Worm (Caenorhabditis elegans): ENCODE results near the gene F57F4.2.
A peak's percentile ranks its signal among the peaks of the same experiment; 100 is the strongest.

F57F4.2 gene

DNA sequence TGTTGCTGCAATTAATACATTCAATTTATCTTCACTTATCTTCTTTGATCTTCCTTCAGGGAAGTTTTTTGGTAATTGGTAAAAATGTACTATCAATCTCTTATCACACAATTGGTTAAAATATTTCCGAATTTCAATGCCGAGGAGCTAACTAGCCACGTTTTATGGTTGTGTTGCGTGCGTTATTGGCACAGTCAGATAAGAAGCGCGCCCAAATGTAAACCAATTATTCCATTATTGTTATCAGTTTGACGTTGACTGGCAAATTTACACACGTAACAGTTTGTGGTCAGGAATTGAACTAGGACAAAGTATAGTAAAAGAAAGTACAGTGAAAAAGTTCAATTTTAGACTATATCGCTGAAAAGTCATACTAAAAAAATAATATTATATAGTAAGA lies 18.1 kb upstream of the F57F4.2 start:
- TF ChIP-seq hlh-4 (tag; optimal IDR thresholded peaks at IDR 0.05) (no peak), elt-2 (tag; optimal IDR thresholded peaks at IDR 0.05) (peak; percentile 77), lin-14 (GFP tag; optimal IDR thresholded peaks at IDR 0.05) (peak; percentile 17), isw-1 (GFP tag; IDR thresholded peaks at IDR 0.05) (no peak), ceh-63 (GFP tag; optimal IDR thresholded peaks at IDR 0.05) (no peak), lin-35 (GFP tag; optimal IDR thresholded peaks at IDR 0.05) (peak in 1 of 2 experiments; percentile 32), pag-3 (tag; optimal IDR thresholded peaks at IDR 0.05; ENCODE audit: borderline replicate concordance, insufficient read depth) (no peak), nhr-90 (tag; optimal IDR thresholded peaks at IDR 0.05; ENCODE audit: poor library complexity) (no peak), mep-1 (tag; optimal IDR thresholded peaks at IDR 0.05) (no peak), nhr-84 (tag; optimal IDR thresholded peaks at IDR 0.05) (no peak), grh-1 (GFP tag; IDR thresholded peaks at IDR 0.05) (no peak), ztf-11 (tag; optimal IDR thresholded peaks at IDR 0.05) (no peak), ama-1 (optimal IDR thresholded peaks at IDR 0.05) (no peak), mab-9 (GFP tag; IDR thresholded peaks at IDR 0.05) (no peak), efl-1 (optimal IDR thresholded peaks at IDR 0.05) (no peak), efl-1 (GFP tag; optimal IDR thresholded peaks at IDR 0.05 in 1 of 2) (no peak), nhr-20 (tag; optimal IDR thresholded peaks at IDR 0.05) (no peak), ztf-4 (tag; optimal IDR thresholded peaks at IDR 0.05) (no peak), nhr-28 (tag; optimal IDR thresholded peaks at IDR 0.05) (no peak), aly-2 (tag; optimal IDR thresholded peaks at IDR 0.05) (no peak), tlp-1 (tag; optimal IDR thresholded peaks at IDR 0.05) (no peak)

DNA sequence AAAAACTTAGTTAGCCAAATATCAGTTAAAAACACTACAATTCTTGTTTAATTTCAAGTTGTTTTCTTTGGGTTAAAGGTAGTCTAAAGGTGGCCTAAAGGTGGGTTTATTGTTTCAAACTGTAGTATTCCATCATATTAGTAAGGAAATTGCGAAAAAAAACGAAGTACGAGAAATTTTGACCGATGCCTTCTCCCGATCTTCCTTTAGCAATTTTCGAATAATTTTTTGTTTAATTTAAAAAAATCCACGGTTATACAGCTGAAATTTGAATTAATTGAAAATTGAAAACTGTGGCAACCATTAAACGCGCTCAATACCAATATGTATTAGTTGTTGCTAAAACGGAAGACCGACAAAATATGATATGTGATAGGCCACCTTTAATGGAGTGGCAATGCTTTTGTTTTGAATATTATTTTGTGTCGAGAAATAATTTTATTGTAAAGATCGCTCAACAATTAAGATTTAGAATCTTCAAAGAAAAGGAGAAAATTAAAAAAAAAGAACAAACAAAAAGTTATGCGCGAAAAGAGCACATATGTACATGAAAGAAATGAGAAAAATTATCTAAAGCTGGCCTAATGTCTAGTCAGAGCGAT lies 11.5 kb upstream of the F57F4.2 start:
- TF ChIP-seq nhr-20 (tag; optimal IDR thresholded peaks at IDR 0.05), result no peak
- peak; percentile 52 for TF ChIP-seq aly-2 (tag; optimal IDR thresholded peaks at IDR 0.05)

DNA sequence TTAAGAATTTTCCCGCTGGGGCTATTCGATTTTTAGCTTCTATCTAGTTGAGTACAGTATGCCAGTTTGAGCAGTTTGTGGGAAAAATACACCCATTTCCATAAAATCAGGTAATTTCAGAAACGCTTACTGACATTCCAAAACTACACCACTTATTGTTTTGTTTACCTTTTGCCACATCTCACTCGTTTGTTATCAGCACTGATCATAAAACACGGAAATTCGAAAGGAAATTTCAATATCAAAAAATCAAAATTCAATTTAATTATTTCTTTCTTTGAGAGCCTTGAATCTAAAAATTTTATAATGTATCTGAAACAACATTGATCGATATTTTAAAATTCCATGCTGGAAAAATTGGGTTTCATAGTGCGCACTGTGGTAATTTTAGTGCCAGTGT lies 11.0 kb upstream of the F57F4.2 start:
- TF ChIP-seq unc-130 (tag; optimal IDR thresholded peaks at IDR 0.05) (no peak), efl-1 (optimal IDR thresholded peaks at IDR 0.05) (no peak), efl-1 (GFP tag; optimal IDR thresholded peaks at IDR 0.05 in 1 of 2) (peak in 1 of 2 experiments; percentile 54), elt-2 (tag; optimal IDR thresholded peaks at IDR 0.05) (peak; percentile 22)

DNA sequence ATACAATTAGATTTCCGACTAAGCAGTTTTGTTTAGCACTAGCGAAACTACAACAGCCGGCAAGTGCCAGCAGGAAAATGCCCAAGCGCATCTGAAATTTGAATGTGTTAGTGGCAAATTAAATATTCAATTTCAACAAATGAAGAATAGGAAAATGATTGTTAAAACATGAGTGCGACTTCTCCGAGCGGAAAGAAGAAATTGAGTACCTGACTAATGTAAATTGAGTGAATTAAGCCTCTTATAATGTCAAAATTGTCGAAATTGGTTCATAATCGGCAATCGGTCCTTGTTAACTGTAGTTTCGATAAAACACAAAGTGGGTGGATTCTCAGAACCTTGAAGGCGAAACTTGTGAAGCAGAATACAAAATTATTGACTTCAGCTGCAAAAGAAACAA lies 10.3 kb upstream of the F57F4.2 start, which contains the start of gene gfi-1:
TSS of gene gfi-1 (minus strand) at position 101 of the 400 bp plus-strand sequence.
- TF ChIP-seq fkh-4 (tag; optimal IDR thresholded peaks at IDR 0.05; ENCODE audit: borderline replicate concordance), result no peak
- TF ChIP-seq lir-3 (tag; optimal IDR thresholded peaks at IDR 0.05; ENCODE audit: poor library complexity), result no peak
- TF ChIP-seq grh-1 (GFP tag; IDR thresholded peaks at IDR 0.05), result no peak
- TF ChIP-seq vab-15 (tag; optimal IDR thresholded peaks at IDR 0.05), result no peak
- TF ChIP-seq ceh-63 (GFP tag; optimal IDR thresholded peaks at IDR 0.05), result no peak
- TF ChIP-seq ztf-11 (tag; optimal IDR thresholded peaks at IDR 0.05), result no peak
- TF ChIP-seq zag-1 (tag; optimal IDR thresholded peaks at IDR 0.05), result no peak
- TF ChIP-seq Y116A8C.19 (tag; optimal IDR thresholded peaks at IDR 0.05; ENCODE audit: borderline replicate concordance), result no peak

DNA sequence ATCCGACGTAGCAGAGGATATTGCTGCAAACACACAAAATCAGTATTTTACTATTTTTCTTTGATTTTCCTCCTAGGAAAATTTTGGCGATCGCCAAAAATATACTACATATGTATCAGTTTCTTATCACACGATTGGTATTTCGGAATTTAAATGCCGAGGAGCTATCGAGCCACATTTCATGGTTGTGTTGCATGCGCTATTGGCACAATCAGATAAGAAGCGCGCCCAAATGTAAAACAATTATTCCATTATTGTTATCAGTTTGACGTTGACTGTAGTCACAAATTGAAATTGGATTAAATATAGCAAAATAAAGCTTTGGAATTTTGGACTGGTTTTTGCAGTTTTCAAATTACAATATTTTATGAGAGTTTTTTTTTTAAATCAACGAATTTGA lies 9.4 kb upstream of the F57F4.2 start:
- TF ChIP-seq fkh-10 (GFP tag; optimal IDR thresholded peaks at IDR 0.05) (no peak), efl-1 (optimal IDR thresholded peaks at IDR 0.05) (no peak), efl-1 (GFP tag; optimal IDR thresholded peaks at IDR 0.05 in 1 of 2) (no peak), ceh-88 (GFP tag; IDR thresholded peaks at IDR 0.05) (no peak), lin-14 (GFP tag; optimal IDR thresholded peaks at IDR 0.05) (peak; percentile 10), elt-2 (tag; optimal IDR thresholded peaks at IDR 0.05) (peak; percentile 88), elt-3 (tag; optimal IDR thresholded peaks at IDR 0.05) (no peak), F16B12.6 (tag; optimal IDR thresholded peaks at IDR 0.05) (no peak), nhr-85 (tag) (no peak), isw-1 (GFP tag; IDR thresholded peaks at IDR 0.05) (no peak), fkh-8 (tag; optimal IDR thresholded peaks at IDR 0.05) (no peak)

All from whole organism, L1 larva.